Fruit fly (Drosophila melanogaster): ENCODE results near the gene eIF4EHP.
A peak's percentile ranks its signal among the peaks of the same experiment; 100 is the strongest.

The eIF4EHP gene

DNA sequence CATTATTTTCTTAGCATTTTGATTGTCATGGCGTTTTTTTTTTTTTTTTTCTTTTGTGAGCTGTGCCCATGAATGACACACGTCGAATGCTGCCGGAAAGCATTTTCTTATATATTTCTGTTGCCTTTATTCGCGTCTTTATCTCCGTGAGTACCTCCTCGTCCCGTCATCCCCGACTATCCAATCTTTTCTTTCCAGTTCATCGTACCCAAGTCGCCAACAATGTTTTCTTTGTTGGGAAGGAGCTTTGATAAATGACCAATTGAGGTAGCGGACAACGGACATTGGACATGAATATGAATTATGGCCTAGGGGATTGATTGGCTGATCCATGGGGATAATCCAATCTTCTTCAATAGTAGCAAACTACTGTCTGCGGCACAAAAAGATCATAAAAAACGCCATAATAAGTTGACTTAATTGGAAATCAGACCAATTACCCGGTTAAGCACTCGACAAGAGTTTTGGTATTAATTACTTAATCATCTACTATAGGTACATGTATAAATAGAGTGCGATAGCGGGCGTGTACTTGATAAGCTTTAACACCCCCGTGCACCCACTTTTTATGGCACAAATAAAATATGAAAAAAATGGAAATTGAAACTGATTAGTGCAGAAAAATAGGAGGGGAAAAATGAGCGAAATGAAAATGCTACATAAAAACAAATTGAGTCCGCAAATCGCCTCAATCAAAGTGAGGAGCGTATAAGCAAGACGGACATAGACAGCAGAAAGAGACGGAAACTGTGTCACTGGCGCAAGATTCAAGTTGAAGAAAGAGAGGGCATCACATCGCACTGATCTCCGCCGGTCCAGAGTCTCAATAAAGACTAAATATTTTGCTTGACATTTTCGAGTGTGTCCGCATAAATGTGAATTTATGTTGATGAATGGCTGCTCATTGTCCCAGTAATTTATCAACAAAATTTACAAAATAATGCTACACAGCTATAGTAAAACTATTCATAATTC is 92.5 kb downstream of the eIF4EHP start:
- peak; percentile 40 for TF ChIP-seq h (GFP tag; optimal IDR thresholded peaks at IDR 0.05)
- TF ChIP-seq pan (optimal IDR thresholded peaks at IDR 0.05): no peak
- peak; percentile 21 for TF ChIP-seq OdsH (GFP tag; optimal IDR thresholded peaks at IDR 0.05)
- TF ChIP-seq sv (GFP tag; optimal IDR thresholded peaks at IDR 0.05): no peak
- peak; percentile 8 for TF ChIP-seq ey (GFP tag; optimal IDR thresholded peaks at IDR 0.05)
- TF ChIP-seq usp (GFP tag; optimal IDR thresholded peaks at IDR 0.05): no peak

dm6 chr3R:24015449-24015848 is 93.3 kb downstream of the eIF4EHP start:
- TF ChIP-seq Rel (GFP tag; optimal IDR thresholded peaks at IDR 0.05) (no peak), Rel (tag; optimal IDR thresholded peaks at IDR 0.05) (peak; percentile 94), rgr (GFP tag; optimal IDR thresholded peaks at IDR 0.05) (peak; percentile 7), dl (GFP tag; optimal IDR thresholded peaks at IDR 0.05; ENCODE audit: insufficient read depth in 1 of 2, partially characterized antibody in 2 of 2) (no peak)

DNA sequence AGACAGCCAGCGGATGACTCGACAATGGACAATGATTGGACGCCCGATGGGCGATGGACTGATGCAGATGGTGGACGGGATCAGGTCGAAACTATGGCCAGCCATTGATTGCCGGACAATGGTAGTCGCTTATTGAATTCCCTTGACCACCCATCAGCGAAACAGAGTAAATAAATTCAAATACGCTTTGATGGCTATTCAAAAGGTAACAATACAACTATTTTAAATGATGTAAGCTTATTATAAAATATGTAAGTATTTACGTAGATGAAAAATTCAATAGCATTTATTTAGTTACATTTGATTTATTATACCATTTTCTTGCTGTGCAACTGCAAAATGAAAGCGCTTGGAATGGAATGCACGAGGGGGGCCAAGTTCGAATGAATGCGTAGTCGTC is 94.2 kb downstream of the eIF4EHP start:
- TF ChIP-seq rgr (GFP tag; optimal IDR thresholded peaks at IDR 0.05) (no peak), Dfd (GFP tag; optimal IDR thresholded peaks at IDR 0.05) (no peak), Rel (GFP tag; optimal IDR thresholded peaks at IDR 0.05) (no peak), Rel (tag; optimal IDR thresholded peaks at IDR 0.05) (no peak), HLH106 (tag; optimal IDR thresholded peaks at IDR 0.05) (no peak), GATAd (GFP tag; optimal IDR thresholded peaks at IDR 0.05) (no peak), jim (GFP tag; optimal IDR thresholded peaks at IDR 0.05) (no peak), Myc (optimal IDR thresholded peaks at IDR 0.05) (no peak), fru (GFP tag; optimal IDR thresholded peaks at IDR 0.05) (no peak), sage (GFP tag; optimal IDR thresholded peaks at IDR 0.05) (no peak), CrebA (GFP tag; optimal IDR thresholded peaks at IDR 0.05; ENCODE audit: borderline replicate concordance) (no peak), ey (GFP tag; optimal IDR thresholded peaks at IDR 0.05) (no peak), br (GFP tag; optimal IDR thresholded peaks at IDR 0.05) (no peak), OdsH (GFP tag; optimal IDR thresholded peaks at IDR 0.05) (no peak), N (GFP tag; optimal IDR thresholded peaks at IDR 0.05) (no peak), Hnf4 (GFP tag; optimal IDR thresholded peaks at IDR 0.05) (no peak), Hr83 (GFP tag; optimal IDR thresholded peaks at IDR 0.05; ENCODE audit: poor library complexity, severe bottlenecking) (no peak), lola (GFP tag; optimal IDR thresholded peaks at IDR 0.05) (no peak), Sp1 (GFP tag; optimal IDR thresholded peaks at IDR 0.05) (no peak), dl (GFP tag; optimal IDR thresholded peaks at IDR 0.05; ENCODE audit: insufficient read depth in 1 of 2, partially characterized antibody in 2 of 2) (no peak), tai (GFP tag; optimal IDR thresholded peaks at IDR 0.05) (no peak)
